Fruit fly (Drosophila melanogaster) whole organism, embryonic: ENCODE measurements around the gene Adgf-C.

Source experiments
- Adf1 ChIP-seq: fragments of 200-800 bp; sonication (Bioruptor generic); IDR thresholded peaks from 2 replicates; pipeline ENCODE4 v1.3.6; 2022; ENCODE audit warnings: missing biosample characterization, missing genetic modification characterization
- CG1024 ChIP-seq: fragments of 200-800 bp; sonication (Bioruptor generic); IDR thresholded peaks from 2 replicates; pipeline ENCODE4 v1.3.6; 2022; ENCODE audit warnings: missing biosample characterization, missing genetic modification characterization
- CG10321 ChIP-seq: fragments of 200-800 bp; sonication (Bioruptor generic); IDR thresholded peaks from 2 replicates; pipeline ENCODE4 v1.3.6; 2022; ENCODE audit warnings: missing biosample characterization, missing genetic modification characterization
- CG10543 ChIP-seq: fragments of 200-800 bp; sonication (Bioruptor generic); optimal IDR thresholded peaks from 3 replicates; lab custom pipeline; 2017; ENCODE audit warnings: missing biosample characterization, mild to moderate bottlenecking, missing genetic modification characterization, moderate library complexity
- CG12769 ChIP-seq: fragments of 200-800 bp; sonication (Bioruptor generic); optimal IDR thresholded peaks from 2 replicates; lab custom pipeline; 2019; ENCODE audit warnings: missing biosample characterization, mild to moderate bottlenecking, missing genetic modification characterization, moderate library complexity
- CG14860 ChIP-seq: fragments of 200-800 bp; sonication (Bioruptor generic); IDR thresholded peaks from 3 replicates; pipeline ENCODE4 v1.3.6; 2022; ENCODE audit warnings: missing biosample characterization, missing genetic modification characterization; ENCODE audit not compliant: partially characterized antibody
- CG1602 ChIP-seq: fragments of 200-800 bp; sonication (Bioruptor generic); optimal IDR thresholded peaks from 3 replicates; lab custom pipeline; 2016; ENCODE audit warnings: missing biosample characterization, missing genetic modification characterization
- CG16813 ChIP-seq: fragments of 200-800 bp; sonication (Bioruptor generic); IDR thresholded peaks from 3 replicates; pipeline ENCODE4 v1.3.6; 2022; ENCODE audit warnings: missing biosample characterization, missing genetic modification characterization; ENCODE audit not compliant: partially characterized antibody
- CG17361 ChIP-seq: fragments of 200-800 bp; sonication (Bioruptor generic); IDR thresholded peaks from 3 replicates; pipeline ENCODE4 v1.3.6; 2022; ENCODE audit warnings: missing biosample characterization, missing genetic modification characterization
- CG18011 ChIP-seq: fragments of 200-800 bp; sonication (Bioruptor generic); optimal IDR thresholded peaks from 2 replicates; lab custom pipeline; 2017; ENCODE audit warnings: missing biosample characterization, missing genetic modification characterization, mild to moderate bottlenecking, moderate library complexity, missing genotype
- CG2116 ChIP-seq: fragments of 200-800 bp; sonication (Bioruptor generic); optimal IDR thresholded peaks from 3 replicates; lab custom pipeline; 2018; ENCODE audit warnings: missing biosample characterization, mild to moderate bottlenecking, missing genetic modification characterization
- CG2712 ChIP-seq: fragments of 200-800 bp; optimal IDR thresholded peaks from 3 replicates; lab custom pipeline; 2019; ENCODE audit warnings: missing biosample characterization, mild to moderate bottlenecking, missing genetic modification characterization, moderate library complexity
- CG30020 ChIP-seq: fragments of 200-800 bp; optimal IDR thresholded peaks from 2 replicates; lab custom pipeline; 2019; ENCODE audit warnings: missing biosample characterization, mild to moderate bottlenecking, missing genetic modification characterization, moderate library complexity
- CG4328 ChIP-seq: fragments of 200-800 bp; sonication (Bioruptor generic); optimal IDR thresholded peaks from 3 replicates; lab custom pipeline; 2017; ENCODE audit warnings: missing biosample characterization, missing genetic modification reagents, missing genetic modification characterization
- CG4617 ChIP-seq: fragments of 200-800 bp; sonication (Bioruptor generic); optimal IDR thresholded peaks from 3 replicates; lab custom pipeline; 2016; ENCODE audit warnings: missing biosample characterization, missing genetic modification characterization, borderline replicate concordance
- CG5953 ChIP-seq: fragments of 200-800 bp; sonication (Bioruptor generic); IDR thresholded peaks from 2 replicates; pipeline ENCODE4 v1.3.6; 2022; ENCODE audit warnings: missing biosample characterization, missing genetic modification characterization
- Dbx ChIP-seq: fragments of 200-800 bp; sonication (Bioruptor generic); IDR thresholded peaks from 3 replicates; pipeline ENCODE4 v1.3.6; 2022; ENCODE audit warnings: missing biosample characterization, missing genetic modification characterization
- Dfd ChIP-seq, 2 experiments: fragments of >200 bp; optimal IDR thresholded peaks; 2 replicates each; lab custom pipeline; 2017; ENCODE audit warnings: missing biosample characterization in 2 of 2, missing genetic modification characterization in 2 of 2
- Dref ChIP-seq: fragments of 200-800 bp; sonication (Bioruptor generic); IDR thresholded peaks from 2 replicates; pipeline ENCODE4 v1.3.6; 2022; ENCODE audit warnings: missing biosample characterization, missing genetic modification characterization
- HLHmδ ChIP-seq: fragments of 200-800 bp; sonication (Bioruptor generic); optimal IDR thresholded peaks from 2 replicates; lab custom pipeline; 2018; ENCODE audit warnings: missing biosample characterization, mild to moderate bottlenecking, missing genetic modification characterization, moderate library complexity
- Lpt ChIP-seq: fragments of >200 bp; optimal IDR thresholded peaks from 2 replicates; lab custom pipeline; 2018; ENCODE audit warnings: missing biosample characterization, missing genetic modification characterization
- Mes4 ChIP-seq: fragments of 200-800 bp; sonication (Bioruptor generic); optimal IDR thresholded peaks from 2 replicates; lab custom pipeline; 2016; ENCODE audit warnings: missing biosample characterization, missing genetic modification characterization
- Rx ChIP-seq: fragments of 200-800 bp; sonication (Bioruptor generic); IDR thresholded peaks from 2 replicates; pipeline ENCODE4 v1.3.6; 2022; ENCODE audit warnings: missing biosample characterization, missing genetic modification characterization
- Scr ChIP-seq: fragments of 200-800 bp; sonication (Bioruptor generic); IDR thresholded peaks from 2 replicates; pipeline ENCODE4 v1.3.6; 2022; ENCODE audit warnings: missing biosample characterization, missing genetic modification characterization; ENCODE audit not compliant: partially characterized antibody
- Sox102F ChIP-seq: fragments of 200-800 bp; sonication (Bioruptor generic); optimal IDR thresholded peaks from 2 replicates; lab custom pipeline; 2018; ENCODE audit warnings: missing biosample characterization, mild to moderate bottlenecking, missing genetic modification characterization, moderate library complexity
- Ssrp ChIP-seq: fragments of 200-800 bp; sonication (Bioruptor generic); optimal IDR thresholded peaks from 2 replicates; lab custom pipeline; 2018; ENCODE audit warnings: missing biosample characterization, mild to moderate bottlenecking, missing genetic modification characterization, moderate library complexity
- Usf ChIP-seq: fragments of 200-800 bp; sonication (Bioruptor generic); optimal IDR thresholded peaks from 2 replicates; lab custom pipeline; 2017; ENCODE audit warnings: missing genotype, missing biosample characterization, missing genetic modification characterization
- ac ChIP-seq: fragments of 200-800 bp; sonication (Bioruptor generic); optimal IDR thresholded peaks from 3 replicates; lab custom pipeline; 2017; ENCODE audit warnings: missing biosample characterization, mild to moderate bottlenecking, missing genetic modification characterization
- btn ChIP-seq: fragments of 200-800 bp; sonication (Bioruptor generic); optimal IDR thresholded peaks from 2 replicates; lab custom pipeline; 2016; ENCODE audit warnings: missing biosample characterization, missing genetic modification characterization
- cato ChIP-seq: fragments of 200-800 bp; sonication (Bioruptor generic); optimal IDR thresholded peaks from 2 replicates; lab custom pipeline; 2016; ENCODE audit warnings: missing biosample characterization, missing genetic modification characterization, borderline replicate concordance
- ci ChIP-seq: fragments of 200-800 bp; sonication (Bioruptor generic); IDR thresholded peaks from 3 replicates; pipeline ENCODE4 v1.3.6; 2022; ENCODE audit warnings: missing biosample characterization, missing genetic modification characterization
- dmrt99B ChIP-seq: fragments of 200-800 bp; sonication (Bioruptor generic); optimal IDR thresholded peaks from 2 replicates; lab custom pipeline; 2018; ENCODE audit warnings: missing biosample characterization, mild to moderate bottlenecking, missing genetic modification characterization, moderate library complexity
- fu2 ChIP-seq: fragments of 200-800 bp; sonication (Bioruptor generic); optimal IDR thresholded peaks from 2 replicates; lab custom pipeline; 2016; ENCODE audit warnings: missing biosample characterization, missing genetic modification characterization
- gcm2 ChIP-seq: fragments of 200-800 bp; sonication (Bioruptor generic); optimal IDR thresholded peaks from 2 replicates; lab custom pipeline; 2016; ENCODE audit warnings: missing biosample characterization, missing genetic modification characterization
- gsb-n ChIP-seq: fragments of 200-800 bp; sonication (Bioruptor generic); optimal IDR thresholded peaks from 3 replicates; lab custom pipeline; 2018; ENCODE audit warnings: missing biosample characterization, mild to moderate bottlenecking, missing genetic modification characterization
- kni ChIP-seq: fragments of 200-800 bp; sonication (Bioruptor generic); optimal IDR thresholded peaks from 3 replicates; lab custom pipeline; 2017; ENCODE audit warnings: mild to moderate bottlenecking, missing biosample characterization, missing genetic modification reagents, missing genetic modification characterization
- lbe ChIP-seq: fragments of 200-800 bp; sonication (Bioruptor generic); optimal IDR thresholded peaks from 2 replicates; lab custom pipeline; 2016; ENCODE audit warnings: missing biosample characterization, mild to moderate bottlenecking, missing genetic modification characterization
- maf-S ChIP-seq: fragments of 200-800 bp; sonication (Bioruptor generic); optimal IDR thresholded peaks from 2 replicates; lab custom pipeline; 2016; ENCODE audit warnings: missing biosample characterization, missing genetic modification characterization
- nerfin-1 ChIP-seq: fragments of 200-800 bp; sonication (Bioruptor generic); optimal IDR thresholded peaks from 3 replicates; lab custom pipeline; 2019; ENCODE audit warnings: missing biosample characterization, mild to moderate bottlenecking, missing genetic modification characterization, moderate library complexity
- p53 ChIP-seq: fragments of 200-800 bp; sonication (Bioruptor generic); optimal IDR thresholded peaks from 2 replicates; lab custom pipeline; 2016; ENCODE audit warnings: missing biosample characterization, missing genetic modification characterization
- pb ChIP-seq: fragments of 200-800 bp; sonication (Bioruptor generic); optimal IDR thresholded peaks from 3 replicates; lab custom pipeline; 2016; ENCODE audit warnings: missing biosample characterization, missing genetic modification characterization
- pfk ChIP-seq: fragments of 200-800 bp; sonication (Bioruptor generic); optimal IDR thresholded peaks from 2 replicates; lab custom pipeline; 2018; ENCODE audit warnings: missing biosample characterization, mild to moderate bottlenecking, missing genetic modification characterization, moderate library complexity
- pzg ChIP-seq: fragments of 200-800 bp; sonication (Bioruptor generic); optimal IDR thresholded peaks from 3 replicates; lab custom pipeline; 2018; ENCODE audit warnings: missing biosample characterization, mild to moderate bottlenecking, missing genetic modification characterization, moderate library complexity
- run ChIP-seq: fragments of 200-800 bp; sonication (Bioruptor generic); optimal IDR thresholded peaks from 3 replicates; lab custom pipeline; 2018; ENCODE audit warnings: missing biosample characterization, mild to moderate bottlenecking, missing genetic modification characterization
- slbo ChIP-seq: fragments of 200-800 bp; sonication (Bioruptor generic); IDR thresholded peaks from 2 replicates; pipeline ENCODE4 v1.3.6; 2022; ENCODE audit warnings: missing biosample characterization, missing genetic modification characterization
- vfl ChIP-seq: fragments of 200-800 bp; sonication (Bioruptor generic); optimal IDR thresholded peaks from 2 replicates; lab custom pipeline; 2016; ENCODE audit warnings: missing biosample characterization, missing genetic modification characterization
- wdn ChIP-seq: fragments of 200-800 bp; sonication (Bioruptor generic); IDR thresholded peaks from 2 replicates; pipeline ENCODE4 v1.3.6; 2022; ENCODE audit warnings: missing biosample characterization, missing genetic modification characterization
- wor ChIP-seq: fragments of 200-800 bp; sonication (Bioruptor generic); IDR thresholded peaks from 2 replicates; pipeline ENCODE4 v1.3.6; 2022; ENCODE audit warnings: missing biosample characterization, missing genetic modification characterization
- zfh2 ChIP-seq: fragments of 200-800 bp; sonication (Bioruptor generic); optimal IDR thresholded peaks from 2 replicates; lab custom pipeline; 2016; ENCODE audit warnings: missing biosample characterization, missing genetic modification characterization

Gene Adgf-C

dm6 chr3R:13676137-13677086 is 30.1 kb upstream of the Adgf-C start, which contains the start of the genes Lkb1 and CG9588 (continued):
- TF ChIP-seq p53: no peak
- TF ChIP-seq CG4617 (GFP tag; lab: Kevin White, UChicago): peak; percentile 98
- TF ChIP-seq ac: no peak
- peak; percentile 87 for TF ChIP-seq Rx (GFP tag; lab: Robert Waterston, UW)
- TF ChIP-seq cato (GFP tag; lab: Kevin White, UChicago): no peak
- TF ChIP-seq maf-S (GFP tag; lab: Kevin White, UChicago): peak; percentile 26
- no peak for TF ChIP-seq kni
- TF ChIP-seq CG14860 (GFP tag; lab: Robert Waterston, UW): no peak
- TF ChIP-seq CG1602 (GFP tag; lab: Kevin White, UChicago): peak; percentile 27
- no peak for TF ChIP-seq CG18011 (GFP tag; lab: Kevin White, UChicago)
- TF ChIP-seq gsb-n (tag; lab: Kevin White, UChicago): no peak
- peak; percentile 65 for TF ChIP-seq zfh2
- peak; percentile 17 for TF ChIP-seq fu2 (GFP tag; lab: Kevin White, UChicago)
- TF ChIP-seq Usf (GFP tag; lab: Kevin White, UChicago): no peak
- no peak for TF ChIP-seq Lpt (GFP tag; lab: Kevin White, UChicago)
- TF ChIP-seq pb (GFP tag; lab: Kevin White, UChicago): peak; percentile 53
- TF ChIP-seq btn (GFP tag; lab: Kevin White, UChicago): no peak
- no peak for TF ChIP-seq CG30020 (tag; lab: Kevin White, UChicago)
- peak; percentile 39 for TF ChIP-seq CG2712
- no peak for TF ChIP-seq Mes4 (GFP tag; lab: Kevin White, UChicago)
- peak; percentile 58 for TF ChIP-seq pzg (GFP tag; lab: Kevin White, UChicago)
- TF ChIP-seq CG2116 (GFP tag; lab: Kevin White, UChicago): peak; percentile 41
- peak; percentile 90 for TF ChIP-seq slbo
- no peak for TF ChIP-seq CG12769 (tag; lab: Kevin White, UChicago)
- no peak for TF ChIP-seq nerfin-1 (tag; lab: Kevin White, UChicago)
- peak; percentile 59 for TF ChIP-seq Sox102F
- no peak for TF ChIP-seq HLHmδ (GFP tag; lab: Kevin White, UChicago)
- TF ChIP-seq Scr: peak; percentile 19; the same call in 1 of the 2 replicates
- no peak for TF ChIP-seq Adf1 (GFP tag; lab: Robert Waterston, UW)
- peak; percentile 88 for TF ChIP-seq ci (GFP tag; lab: Robert Waterston, UW)
- no peak for TF ChIP-seq Dref (GFP tag; lab: Robert Waterston, UW)
- TF ChIP-seq run: no peak
- TF ChIP-seq wor (GFP tag; lab: Robert Waterston, UW): peak; percentile 41; the same call in 1 of the 2 replicates
- peak; percentile 40; the same call in 1 of the 2 replicates for TF ChIP-seq CG10321 (GFP tag; lab: Robert Waterston, UW)
- TF ChIP-seq CG10543 (GFP tag; lab: Kevin White, UChicago): no peak
- TF ChIP-seq CG5953: peak; percentile 77
- no peak for TF ChIP-seq Dfd (GFP tag; optimal IDR thresholded peaks at IDR 0.05; lab: Kevin White, UChicago)
- TF ChIP-seq CG4328 (GFP tag; lab: Kevin White, UChicago): no peak
- TF ChIP-seq Ssrp (tag; lab: Kevin White, UChicago): no peak
- no peak for TF ChIP-seq CG16813
- peak; percentile 33; the same call in 1 of the 3 replicates for TF ChIP-seq CG17361 (GFP tag; lab: Robert Waterston, UW)
- TF ChIP-seq Dbx (GFP tag; lab: Robert Waterston, UW): peak; percentile 74
- TF ChIP-seq dmrt99B (tag; lab: Kevin White, UChicago): no peak
- TF ChIP-seq gcm2 (GFP tag; lab: Kevin White, UChicago): no peak
- no peak for TF ChIP-seq lbe
- peak; percentile 19 for TF ChIP-seq vfl
- no peak for TF ChIP-seq pfk (GFP tag; lab: Kevin White, UChicago)
- peak; percentile 67 for TF ChIP-seq wdn (GFP tag; lab: Robert Waterston, UW)
- peak; percentile 78 for TF ChIP-seq CG1024 (GFP tag; lab: Robert Waterston, UW)
